Fruit fly (Drosophila melanogaster): Measurements from ENCODE around the gene snRNP-U1-70K.

dm6 chr2L:6991085-6991484 is 19.5 kb upstream of the snRNP-U1-70K start:
- no peak for TF ChIP-seq h (optimal IDR thresholded peaks at IDR 0.05)
- TF ChIP-seq ttk (optimal IDR thresholded peaks at IDR 0.05), result no peak
